Fruit fly (Drosophila melanogaster) whole organism, pupa: ENCODE results near the gene MED6.

Experiments used
- CG10348 ChIP-seq: fragments of 200-800 bp; sonication (Bioruptor generic); IDR thresholded peaks from 2 replicates; pipeline ENCODE4 v1.3.6; 2022; ENCODE audit warnings: missing biosample characterization, missing genetic modification characterization
- CG12605 ChIP-seq: fragments of 200-800 bp; sonication (Bioruptor generic); IDR thresholded peaks from 2 replicates; pipeline ENCODE4 v1.3.6; 2022; ENCODE audit warnings: missing biosample characterization, missing genetic modification characterization
- CG14655 ChIP-seq: fragments of 200-800 bp; sonication (Bioruptor generic); optimal IDR thresholded peaks from 3 replicates; lab custom pipeline; 2017; ENCODE audit warnings: mild to moderate bottlenecking, missing biosample characterization, missing genetic modification reagents, missing genetic modification characterization
- CG32121 ChIP-seq: fragments of 200-800 bp; sonication (Bioruptor generic); IDR thresholded peaks from 2 replicates; pipeline ENCODE4 v1.3.6; 2022; ENCODE audit warnings: missing biosample characterization, missing genetic modification characterization
- CG4496 ChIP-seq: fragments of 200-800 bp; sonication (Bioruptor generic); IDR thresholded peaks from 3 replicates; pipeline ENCODE4 v1.3.6; 2022; ENCODE audit warnings: missing biosample characterization, missing genetic modification characterization
- CG8159 ChIP-seq: fragments of 200-800 bp; sonication (Bioruptor generic); optimal IDR thresholded peaks from 3 replicates; lab custom pipeline; 2018; ENCODE audit warnings: missing biosample characterization, mild to moderate bottlenecking, missing genetic modification characterization, moderate library complexity
- CG9948 ChIP-seq: fragments of 200-800 bp; sonication (Bioruptor generic); optimal IDR thresholded peaks from 2 replicates; lab custom pipeline; 2018; ENCODE audit warnings: missing biosample characterization, mild to moderate bottlenecking, missing genetic modification characterization, moderate library complexity
- D1 ChIP-seq: fragments of 200-800 bp; sonication (Bioruptor generic); optimal IDR thresholded peaks from 2 replicates; lab custom pipeline; 2018; ENCODE audit warnings: missing biosample characterization, mild to moderate bottlenecking, missing genetic modification characterization, moderate library complexity
- EcR ChIP-seq: fragments of 200-800 bp; sonication (Bioruptor generic); optimal IDR thresholded peaks from 3 replicates; lab custom pipeline; 2019; ENCODE audit warnings: missing biosample characterization, missing genetic modification characterization, mild to moderate bottlenecking, moderate library complexity, missing genetic modification reagents
- Ets98B ChIP-seq: fragments of 200-800 bp; sonication (Bioruptor generic); IDR thresholded peaks from 2 replicates; pipeline ENCODE4 v1.3.6; 2022; ENCODE audit warnings: missing biosample characterization, missing genetic modification characterization
- Snoo ChIP-seq: fragments of 200-800 bp; sonication (Bioruptor generic); optimal IDR thresholded peaks from 3 replicates; lab custom pipeline; 2017; ENCODE audit warnings: missing biosample characterization, mild to moderate bottlenecking, missing genetic modification characterization, inconsistent platforms
- fd96Ca ChIP-seq: fragments of 200-800 bp; sonication (Bioruptor generic); IDR thresholded peaks from 3 replicates; pipeline ENCODE4 v1.3.6; 2022; ENCODE audit warnings: missing biosample characterization, missing genetic modification characterization
- gl ChIP-seq: fragments of 200-800 bp; sonication (Bioruptor generic); optimal IDR thresholded peaks from 2 replicates; lab custom pipeline; 2018; ENCODE audit warnings: missing biosample characterization, mild to moderate bottlenecking, missing genetic modification characterization

- TF ChIP-seq fd96Ca (no peak), CG4496 (no peak), Ets98B (no peak), EcR (GFP tag; lab: Kevin White, UChicago) (no peak), CG9948 (tag; lab: Kevin White, UChicago) (no peak), gl (tag; lab: Kevin White, UChicago) (no peak), CG14655 (no peak), Snoo (tag; lab: Kevin White, UChicago) (no peak), CG8159 (tag; lab: Kevin White, UChicago) (no peak), CG12605 (no peak), D1 (tag; lab: Kevin White, UChicago) (no peak), CG10348 (GFP tag; lab: Robert Waterston, UW) (no peak), CG32121 (GFP tag; lab: Robert Waterston, UW) (no peak)
Observed at dm6 chr3R:9747875-9747899, 21.1 kb downstream of the MED6 start, which contains the start of gene PpD3.
